Fruit fly (Drosophila melanogaster) whole organism, prepupa: Measurements from ENCODE around the gene Gr36c.

Experiments used
- Blimp-1 ChIP-seq: fragments of 200-800 bp; sonication (Bioruptor generic); optimal IDR thresholded peaks from 3 replicates; lab custom pipeline; 2017; ENCODE audit warnings: missing biosample characterization, missing genetic modification characterization, mild to moderate bottlenecking, moderate library complexity, missing genetic modification reagents
- CG10631 ChIP-seq: fragments of 200-800 bp; sonication (Bioruptor generic); optimal IDR thresholded peaks from 2 replicates; lab custom pipeline; 2016; ENCODE audit warnings: missing biosample characterization, missing genetic modification characterization
- CG10669 ChIP-seq: fragments of 200-800 bp; sonication (Bioruptor generic); optimal IDR thresholded peaks from 3 replicates; lab custom pipeline; 2018; ENCODE audit warnings: missing biosample characterization, mild to moderate bottlenecking, missing genetic modification characterization, moderate library complexity
- CG11762 ChIP-seq: fragments of 200-800 bp; sonication (Bioruptor generic); optimal IDR thresholded peaks from 3 replicates; lab custom pipeline; 2016; ENCODE audit warnings: missing biosample characterization, missing genetic modification characterization; ENCODE audit not compliant: insufficient read depth
- CG11902 ChIP-seq: fragments of 200-800 bp; sonication (Bioruptor generic); optimal IDR thresholded peaks from 3 replicates; lab custom pipeline; 2016; ENCODE audit warnings: missing biosample characterization, missing genetic modification characterization
- CG1621 ChIP-seq: fragments of 200-800 bp; sonication (Bioruptor generic); optimal IDR thresholded peaks from 3 replicates; lab custom pipeline; 2018; ENCODE audit warnings: missing biosample characterization, mild to moderate bottlenecking, missing genetic modification characterization
- CG16779 ChIP-seq: fragments of 200-800 bp; sonication (Bioruptor generic); optimal IDR thresholded peaks from 3 replicates; lab custom pipeline; 2017; ENCODE audit warnings: missing biosample characterization, mild to moderate bottlenecking, missing genetic modification characterization
- CG31627 ChIP-seq: fragments of 200-800 bp; sonication (Bioruptor generic); optimal IDR thresholded peaks from 3 replicates; lab custom pipeline; 2016; ENCODE audit warnings: missing biosample characterization, missing genetic modification characterization
- CG32006 ChIP-seq: fragments of 200-800 bp; sonication (Bioruptor generic); optimal IDR thresholded peaks from 3 replicates; lab custom pipeline; 2017; ENCODE audit warnings: missing biosample characterization, mild to moderate bottlenecking, missing genetic modification characterization
- CG34406 ChIP-seq: fragments of 200-800 bp; sonication (Bioruptor generic); optimal IDR thresholded peaks from 3 replicates; lab custom pipeline; 2016; ENCODE audit warnings: missing biosample characterization, missing genetic modification characterization
- CG4318 ChIP-seq: fragments of 200-800 bp; sonication (Bioruptor generic); optimal IDR thresholded peaks from 3 replicates; lab custom pipeline; 2017; ENCODE audit warnings: missing biosample characterization, mild to moderate bottlenecking, missing genetic modification characterization
- CG6163 ChIP-seq: fragments of 200-800 bp; sonication (Bioruptor generic); IDR thresholded peaks from 3 replicates; pipeline ENCODE4 v1.3.6; 2022; ENCODE audit warnings: missing biosample characterization, missing genetic modification characterization
- CG6276 ChIP-seq: fragments of 200-800 bp; sonication (Bioruptor generic); optimal IDR thresholded peaks from 2 replicates; lab custom pipeline; 2017; ENCODE audit warnings: missing biosample characterization, mild to moderate bottlenecking, missing genetic modification characterization
- CG6792 ChIP-seq: fragments of 200-800 bp; sonication (Bioruptor generic); optimal IDR thresholded peaks from 3 replicates; lab custom pipeline; 2016; ENCODE audit warnings: missing biosample characterization, missing genetic modification characterization
- CG6808 ChIP-seq: fragments of 200-800 bp; sonication (Bioruptor generic); optimal IDR thresholded peaks from 3 replicates; lab custom pipeline; 2017; ENCODE audit warnings: missing biosample characterization, missing genetic modification characterization, mild to moderate bottlenecking, moderate library complexity, missing genetic modification reagents
- CG6854 ChIP-seq: fragments of 200-800 bp; sonication (Bioruptor generic); optimal IDR thresholded peaks from 2 replicates; lab custom pipeline; 2017; ENCODE audit warnings: missing biosample characterization, mild to moderate bottlenecking, missing genetic modification characterization
- CG8119 ChIP-seq: fragments of 200-800 bp; sonication (Bioruptor generic); IDR thresholded peaks from 3 replicates; pipeline ENCODE4 v1.3.6; 2022; ENCODE audit warnings: missing biosample characterization, missing genetic modification characterization
- CG8632 ChIP-seq: fragments of 200-800 bp; sonication (Bioruptor generic); optimal IDR thresholded peaks from 3 replicates; lab custom pipeline; 2016; ENCODE audit warnings: missing biosample characterization, missing genetic modification characterization
- CG9139 ChIP-seq: fragments of 200-800 bp; sonication (Bioruptor generic); optimal IDR thresholded peaks from 3 replicates; lab custom pipeline; 2017; ENCODE audit warnings: missing biosample characterization, mild to moderate bottlenecking, missing genetic modification characterization
- Eip75B ChIP-seq: fragments of 200-800 bp; sonication (Bioruptor generic); optimal IDR thresholded peaks from 3 replicates; lab custom pipeline; 2016; ENCODE audit warnings: missing biosample characterization, missing genetic modification characterization
- Eip78C ChIP-seq: fragments of 200-800 bp; sonication (Bioruptor generic); peaks from one replicate; lab custom pipeline; 2016; ENCODE audit warnings: missing biosample characterization, missing genetic modification characterization
- Eip93F ChIP-seq: fragments of 200-800 bp; sonication (Bioruptor generic); optimal IDR thresholded peaks from 2 replicates; lab custom pipeline; 2016; ENCODE audit warnings: missing biosample characterization, mild to moderate bottlenecking, missing genetic modification characterization
- Ets21C ChIP-seq: fragments of 200-800 bp; sonication (Bioruptor generic); optimal IDR thresholded peaks from 3 replicates; lab custom pipeline; 2016; ENCODE audit warnings: missing biosample characterization, missing genetic modification characterization
- Ets96B ChIP-seq: fragments of 200-800 bp; optimal IDR thresholded peaks from 2 replicates; lab custom pipeline; 2019; ENCODE audit warnings: missing biosample characterization, mild to moderate bottlenecking, missing genetic modification characterization, moderate library complexity
- OdsH ChIP-seq: fragments of 200-800 bp; sonication (Bioruptor generic); optimal IDR thresholded peaks from 3 replicates; lab custom pipeline; 2016; ENCODE audit warnings: missing biosample characterization, missing genetic modification characterization
- Sox102F ChIP-seq: fragments of 200-800 bp; sonication (Bioruptor generic); optimal IDR thresholded peaks from 2 replicates; lab custom pipeline; 2016; ENCODE audit warnings: missing biosample characterization, mild to moderate bottlenecking, missing genetic modification characterization
- Sox15 ChIP-seq: fragments of 200-800 bp; sonication (Bioruptor generic); optimal IDR thresholded peaks from 3 replicates; lab custom pipeline; 2016; ENCODE audit warnings: missing biosample characterization, missing genetic modification characterization
- achi ChIP-seq: fragments of 200-800 bp; sonication (Bioruptor generic); optimal IDR thresholded peaks from 3 replicates; lab custom pipeline; 2016; ENCODE audit warnings: missing biosample characterization, missing genetic modification characterization
- acj6 ChIP-seq: fragments of 200-800 bp; sonication (Bioruptor generic); optimal IDR thresholded peaks from 3 replicates; lab custom pipeline; 2016; ENCODE audit warnings: missing biosample characterization, missing genetic modification characterization
- cyc ChIP-seq: fragments of 200-800 bp; sonication (Bioruptor generic); optimal IDR thresholded peaks from 3 replicates; lab custom pipeline; 2016; ENCODE audit warnings: missing biosample characterization, missing genetic modification characterization
- dac ChIP-seq: fragments of 200-800 bp; sonication (Bioruptor generic); optimal IDR thresholded peaks from 2 replicates; lab custom pipeline; 2017; ENCODE audit warnings: missing biosample characterization, mild to moderate bottlenecking, missing genetic modification characterization
- dsx ChIP-seq: fragments of 200-800 bp; optimal IDR thresholded peaks from 3 replicates; lab custom pipeline; 2019; ENCODE audit warnings: missing biosample characterization, mild to moderate bottlenecking, missing genetic modification characterization, moderate library complexity; ENCODE audit not compliant: poor library complexity, severe bottlenecking
- eg ChIP-seq: fragments of 200-800 bp; sonication (Bioruptor generic); IDR thresholded peaks from 3 replicates; pipeline ENCODE4 v1.3.6; 2022; ENCODE audit warnings: missing biosample characterization, missing genetic modification characterization
- esn ChIP-seq: fragments of 200-800 bp; sonication (Bioruptor generic); optimal IDR thresholded peaks from 2 replicates; lab custom pipeline; 2016; ENCODE audit warnings: missing biosample characterization, mild to moderate bottlenecking, missing genetic modification characterization, moderate library complexity
- fd59A ChIP-seq: fragments of 200-800 bp; sonication (Bioruptor generic); optimal IDR thresholded peaks from 2 replicates; lab custom pipeline; 2017; ENCODE audit warnings: missing biosample characterization, mild to moderate bottlenecking, missing genetic modification characterization, missing genetic modification reagents
- fd85E ChIP-seq: fragments of 200-800 bp; sonication (Bioruptor generic); optimal IDR thresholded peaks from 3 replicates; lab custom pipeline; 2016; ENCODE audit warnings: missing biosample characterization, missing genetic modification characterization
- lz ChIP-seq: fragments of 200-800 bp; sonication (Bioruptor generic); optimal IDR thresholded peaks from 3 replicates; lab custom pipeline; 2016; ENCODE audit warnings: missing biosample characterization, missing genetic modification characterization
- net ChIP-seq: fragments of 200-800 bp; sonication (Bioruptor generic); optimal IDR thresholded peaks from 3 replicates; lab custom pipeline; 2016; ENCODE audit warnings: missing biosample characterization, missing genetic modification characterization
- pdm3 ChIP-seq: fragments of 200-800 bp; sonication (Bioruptor generic); optimal IDR thresholded peaks from 3 replicates; lab custom pipeline; 2016; ENCODE audit warnings: missing biosample characterization, missing genetic modification characterization
- salr ChIP-seq, 2 experiments: fragments of 200-800 bp; sonication (Bioruptor generic); optimal IDR thresholded peaks; 3 replicates each; lab custom pipeline; 2016 to 2018; ENCODE audit warnings: missing biosample characterization in 2 of 2, missing genetic modification characterization in 2 of 2, mild to moderate bottlenecking in 1 of 2
- spab ChIP-seq: fragments of 200-800 bp; sonication (Bioruptor generic); optimal IDR thresholded peaks from 2 replicates; lab custom pipeline; 2017; ENCODE audit warnings: missing biosample characterization, mild to moderate bottlenecking, missing genetic modification characterization, missing genetic modification reagents
- topi ChIP-seq: fragments of 200-800 bp; sonication (Bioruptor generic); optimal IDR thresholded peaks from 3 replicates; lab custom pipeline; 2016; ENCODE audit warnings: missing biosample characterization, missing genetic modification characterization

The Gr36c gene

dm6 chr2L:17216847-17217246 lies 36.7 kb downstream of the Gr36c start:
- no peak for TF ChIP-seq CG8632 (GFP tag; lab: Kevin White, UChicago)
- TF ChIP-seq Ets96B (tag; lab: Kevin White, UChicago), result no peak
- no peak for TF ChIP-seq CG6276
- TF ChIP-seq eg (GFP tag; lab: Robert Waterston, UW), result no peak
- peak; percentile 31 for TF ChIP-seq Eip78C
- TF ChIP-seq lz (GFP tag; lab: Kevin White, UChicago), result no peak
- 0 out of 3 replicates have a peak, but pooled peaks have one; percentile 56 for TF ChIP-seq CG6163 (GFP tag; lab: Robert Waterston, UW)
- TF ChIP-seq CG11762, result no peak
- TF ChIP-seq CG31627 (GFP tag; lab: Kevin White, UChicago), result no peak
- no peak for TF ChIP-seq achi (GFP tag; lab: Kevin White, UChicago)
- no peak for TF ChIP-seq Sox15 (GFP tag; lab: Kevin White, UChicago)
- TF ChIP-seq esn (GFP tag; lab: Kevin White, UChicago), result no peak
- peak; percentile 33 for TF ChIP-seq Eip75B
- TF ChIP-seq topi (GFP tag; lab: Kevin White, UChicago), result no peak
- TF ChIP-seq acj6 (GFP tag; lab: Kevin White, UChicago), result peak; percentile 22
- no peak for TF ChIP-seq salr (GFP tag; optimal IDR thresholded peaks at IDR 0.05; lab: Kevin White, UChicago)
- TF ChIP-seq CG10669 (GFP tag; lab: Kevin White, UChicago), result peak; percentile 30
- peak; percentile 3 for TF ChIP-seq pdm3 (GFP tag; lab: Kevin White, UChicago)
- no peak for TF ChIP-seq dsx (GFP tag; lab: Kevin White, UChicago)
- TF ChIP-seq Sox102F (GFP tag; lab: Kevin White, UChicago), result no peak
- TF ChIP-seq CG32006 (GFP tag; lab: Kevin White, UChicago), result peak; percentile 5
- no peak for TF ChIP-seq Ets21C (GFP tag; lab: Kevin White, UChicago)
- no peak for TF ChIP-seq Blimp-1 (GFP tag; lab: Kevin White, UChicago)
- no peak for TF ChIP-seq OdsH (GFP tag; lab: Kevin White, UChicago)
- TF ChIP-seq fd59A (GFP tag; lab: Kevin White, UChicago), result no peak
- TF ChIP-seq net (GFP tag; lab: Kevin White, UChicago), result no peak
- TF ChIP-seq CG34406 (GFP tag; lab: Kevin White, UChicago), result no peak
- TF ChIP-seq Eip93F, result no peak
- TF ChIP-seq CG6808 (GFP tag; lab: Kevin White, UChicago), result no peak
- no peak for TF ChIP-seq spab
- TF ChIP-seq dac, result no peak
- no peak for TF ChIP-seq cyc (GFP tag; lab: Kevin White, UChicago)
- TF ChIP-seq CG9139, result no peak
- TF ChIP-seq CG16779 (tag; lab: Kevin White, UChicago), result no peak

dm6 chr2L:17221462-17221861 lies 41.3 kb downstream of the Gr36c start:
- TF ChIP-seq pdm3 (GFP tag; lab: Kevin White, UChicago) (no peak), CG1621 (tag; lab: Kevin White, UChicago) (no peak), CG6854 (GFP tag; lab: Kevin White, UChicago) (no peak)

dm6 chr2L:17222176-17222575 lies 42.0 kb downstream of the Gr36c start:
- TF ChIP-seq CG10631 (GFP tag; lab: Kevin White, UChicago) (no peak), CG8119 (GFP tag; lab: Robert Waterston, UW) (no peak), CG4318 (no peak), Ets21C (GFP tag; lab: Kevin White, UChicago) (no peak), fd85E (GFP tag; lab: Kevin White, UChicago) (no peak), CG11902 (GFP tag; lab: Kevin White, UChicago) (no peak), OdsH (GFP tag; lab: Kevin White, UChicago) (no peak), CG31627 (GFP tag; lab: Kevin White, UChicago) (no peak), Ets96B (tag; lab: Kevin White, UChicago) (no peak), CG6792 (GFP tag; lab: Kevin White, UChicago) (no peak), CG6854 (GFP tag; lab: Kevin White, UChicago) (no peak), CG32006 (GFP tag; lab: Kevin White, UChicago) (no peak), CG6808 (GFP tag; lab: Kevin White, UChicago) (no peak)
- TF ChIP-seq, all 60 proteins: peak for 0
